Worm (Caenorhabditis elegans) whole organism, L3 larva: Measurements from ENCODE around the gene R01E6.5.
A peak's percentile ranks its signal among the peaks of the same experiment; 100 is the strongest.

Experiments
- elt-3 ChIP-seq, 3 experiments: fragments of 150-350 bp in 1 of 3; sonication (generic microtip) in 2 of 3; optimal IDR thresholded peaks; 2 replicates in 2 of 3; 4 replicates in 1 of 3; lab custom pipeline; 2014 to 2017; ENCODE audit warnings: missing biosample characterization in 3 of 3, missing genetic modification characterization in 3 of 3
- jun-1 ChIP-seq: fragments of 150-350 bp; optimal IDR thresholded peaks from 2 replicates; lab custom pipeline; 2014; ENCODE audit warnings: missing biosample characterization, missing genetic modification reagents, missing genetic modification characterization
- mdl-1 ChIP-seq: fragments of 150-350 bp; optimal IDR thresholded peaks from 2 replicates; lab custom pipeline; 2014; ENCODE audit warnings: missing biosample characterization, missing genetic modification characterization
- nhr-11 ChIP-seq: fragments of 150-350 bp; optimal IDR thresholded peaks from 2 replicates; lab custom pipeline; 2014; ENCODE audit warnings: missing biosample characterization, missing genetic modification characterization
- nhr-237 ChIP-seq: fragments of 150-350 bp; optimal IDR thresholded peaks from 2 replicates; lab custom pipeline; 2014; ENCODE audit warnings: missing biosample characterization, missing genetic modification characterization
- pha-4 ChIP-seq: fragments of 150-350 bp; optimal IDR thresholded peaks from 2 replicates; lab custom pipeline; 2014; ENCODE audit warnings: missing biosample characterization, missing genetic modification reagents, missing genetic modification characterization
- snpc-4 ChIP-seq: fragments of 150-350 bp; optimal IDR thresholded peaks from 2 replicates; lab custom pipeline; 2014; ENCODE audit warnings: missing biosample characterization, missing genetic modification characterization

DNA sequence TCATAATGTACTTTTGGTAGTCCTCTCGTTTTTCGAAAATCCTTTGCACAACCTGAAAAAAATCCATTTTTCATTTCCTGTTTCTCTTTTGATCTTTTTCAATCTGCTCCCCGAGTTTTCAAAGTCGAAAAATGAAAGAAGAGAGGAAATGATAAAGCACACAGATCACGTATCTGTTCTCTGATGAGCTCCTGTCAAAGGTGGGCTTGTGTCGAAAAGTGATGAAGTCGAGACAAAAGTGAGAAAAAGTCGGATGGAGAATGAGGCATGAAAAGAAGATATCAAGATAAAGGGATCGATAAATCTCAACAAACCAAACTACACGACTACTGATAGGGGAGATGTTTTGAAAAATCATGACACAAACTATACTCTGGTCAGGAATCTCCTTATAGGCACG is 18.2 kb downstream of the R01E6.5 start:
- TF ChIP-seq snpc-4 (tag; lab: Kevin White, UChicago) (no peak), mdl-1 (no peak), nhr-237 (tag; lab: Kevin White, UChicago) (no peak), jun-1 (tag; lab: Kevin White, UChicago) (no peak), nhr-11 (tag; lab: Kevin White, UChicago) (peak; percentile 41), pha-4 (tag; lab: Kevin White, UChicago) (no peak), elt-3 (tag; optimal IDR thresholded peaks at IDR 0.05; lab: Kevin White, UChicago) (no peak)
